Fruit fly (Drosophila melanogaster) whole organism, embryonic: ENCODE results near the gene CG14367.

Source experiments
- Adf1 ChIP-seq: fragments of 200-800 bp; sonication (Bioruptor generic); IDR thresholded peaks from 2 replicates; pipeline ENCODE4 v1.3.6; 2022; ENCODE audit warnings: missing biosample characterization, missing genetic modification characterization
- Aef1 ChIP-seq: fragments of 200-800 bp; sonication (Bioruptor generic); IDR thresholded peaks from 3 replicates; pipeline ENCODE4 v1.3.6; 2022; ENCODE audit warnings: missing biosample characterization, missing genetic modification characterization
- Bgb ChIP-seq: fragments of 200-800 bp; sonication (Bioruptor generic); IDR thresholded peaks from 2 replicates; pipeline ENCODE4 v1.3.6; 2022; ENCODE audit warnings: missing biosample characterization, missing genetic modification characterization; ENCODE audit not compliant: partially characterized antibody
- CG10543 ChIP-seq: fragments of 200-800 bp; sonication (Bioruptor generic); optimal IDR thresholded peaks from 3 replicates; lab custom pipeline; 2017; ENCODE audit warnings: missing biosample characterization, mild to moderate bottlenecking, missing genetic modification characterization, moderate library complexity
- CG11093 ChIP-seq: fragments of 200-800 bp; sonication (Bioruptor generic); IDR thresholded peaks from 3 replicates; pipeline ENCODE4 v1.3.6; 2022; ENCODE audit warnings: missing biosample characterization, missing genetic modification characterization
- CG12236 ChIP-seq: fragments of 200-800 bp; sonication (Bioruptor generic); optimal IDR thresholded peaks from 2 replicates; lab custom pipeline; 2016; ENCODE audit warnings: missing biosample characterization, missing genetic modification characterization
- CG13123 ChIP-seq: fragments of 200-800 bp; sonication (Bioruptor generic); optimal IDR thresholded peaks from 2 replicates; lab custom pipeline; 2016; ENCODE audit warnings: missing biosample characterization, missing genetic modification characterization
- CG13296 ChIP-seq: fragments of 200-800 bp; sonication (Bioruptor generic); optimal IDR thresholded peaks from 3 replicates; lab custom pipeline; 2018; ENCODE audit warnings: missing biosample characterization, mild to moderate bottlenecking, missing genetic modification characterization
- CG13624 ChIP-seq: fragments of 200-800 bp; sonication (Bioruptor generic); optimal IDR thresholded peaks from 2 replicates; lab custom pipeline; 2016; ENCODE audit warnings: missing biosample characterization, missing genetic modification characterization
- CG14014 ChIP-seq: fragments of 200-800 bp; sonication (Bioruptor generic); IDR thresholded peaks from 2 replicates; pipeline ENCODE4 v1.3.6; 2022; ENCODE audit warnings: missing biosample characterization, missing genetic modification characterization
- CG14441 ChIP-seq: fragments of 200-800 bp; sonication (Bioruptor generic); IDR thresholded peaks from 2 replicates; pipeline ENCODE4 v1.3.6; 2022; ENCODE audit warnings: missing biosample characterization, missing genetic modification characterization
- CG14860 ChIP-seq: fragments of 200-800 bp; sonication (Bioruptor generic); IDR thresholded peaks from 3 replicates; pipeline ENCODE4 v1.3.6; 2022; ENCODE audit warnings: missing biosample characterization, missing genetic modification characterization; ENCODE audit not compliant: partially characterized antibody
- CG15269 ChIP-seq: fragments of 200-800 bp; sonication (Bioruptor generic); optimal IDR thresholded peaks from 2 replicates; lab custom pipeline; 2018; ENCODE audit warnings: missing biosample characterization, mild to moderate bottlenecking, missing genetic modification characterization, moderate library complexity
- CG15479 ChIP-seq: fragments of 200-800 bp; sonication (Bioruptor generic); optimal IDR thresholded peaks from 3 replicates; lab custom pipeline; 2019; ENCODE audit warnings: missing biosample characterization, mild to moderate bottlenecking, missing genetic modification characterization, moderate library complexity
- CG16863 ChIP-seq: fragments of 200-800 bp; sonication (Bioruptor generic); optimal IDR thresholded peaks from 3 replicates; lab custom pipeline; 2016; ENCODE audit warnings: missing biosample characterization, missing genetic modification characterization
- CG17912 ChIP-seq: fragments of 200-800 bp; sonication (Bioruptor generic); optimal IDR thresholded peaks from 2 replicates; lab custom pipeline; 2018; ENCODE audit warnings: missing biosample characterization, mild to moderate bottlenecking, missing genetic modification characterization
- CG31441 ChIP-seq: fragments of 200-800 bp; sonication (Bioruptor generic); IDR thresholded peaks from 2 replicates; pipeline ENCODE4 v1.3.6; 2022; ENCODE audit warnings: missing biosample characterization, missing genetic modification characterization
- CG33213 ChIP-seq: fragments of 200-800 bp; sonication (Bioruptor generic); optimal IDR thresholded peaks from 3 replicates; lab custom pipeline; 2016; ENCODE audit warnings: missing biosample characterization, missing genetic modification characterization
- CG34224 ChIP-seq: fragments of 200-800 bp; sonication (Bioruptor generic); IDR thresholded peaks from 3 replicates; pipeline ENCODE4 v1.3.6; 2022; ENCODE audit warnings: missing biosample characterization, missing genetic modification characterization; ENCODE audit not compliant: partially characterized antibody
- CG6765 ChIP-seq: fragments of 200-800 bp; sonication (Bioruptor generic); optimal IDR thresholded peaks from 3 replicates; lab custom pipeline; 2017; ENCODE audit warnings: missing biosample characterization, mild to moderate bottlenecking, missing genetic modification characterization
- CG8478 ChIP-seq: fragments of >200 bp; optimal IDR thresholded peaks from 2 replicates; lab custom pipeline; 2018
- CG9817 ChIP-seq: fragments of 200-800 bp; sonication (Bioruptor generic); optimal IDR thresholded peaks from 2 replicates; lab custom pipeline; 2018; ENCODE audit warnings: missing biosample characterization, mild to moderate bottlenecking, missing genetic modification characterization, moderate library complexity
- CG9932 ChIP-seq: fragments of 200-800 bp; sonication (Bioruptor generic); IDR thresholded peaks from 2 replicates; pipeline ENCODE4 v1.3.6; 2022; ENCODE audit warnings: missing biosample characterization, missing genetic modification characterization
- ERR ChIP-seq: fragments of 200-800 bp; sonication (Bioruptor generic); optimal IDR thresholded peaks from 2 replicates; lab custom pipeline; 2016; ENCODE audit warnings: missing biosample characterization, missing genetic modification characterization
- Fer3 ChIP-seq: fragments of 200-800 bp; sonication (Bioruptor generic); optimal IDR thresholded peaks from 2 replicates; lab custom pipeline; 2018; ENCODE audit warnings: missing biosample characterization, mild to moderate bottlenecking, missing genetic modification characterization, moderate library complexity
- HmgD ChIP-seq: fragments of 200-800 bp; sonication (Bioruptor generic); optimal IDR thresholded peaks from 3 replicates; lab custom pipeline; 2016; ENCODE audit warnings: missing biosample characterization, missing genetic modification characterization
- Pdp1 ChIP-seq, 2 experiments: fragments of 200-800 bp; sonication (Bioruptor generic); optimal IDR thresholded peaks; 3 replicates each; lab custom pipeline; 2016; ENCODE audit warnings: missing biosample characterization in 2 of 2, missing genetic modification characterization in 2 of 2, mild to moderate bottlenecking in 1 of 2, moderate library complexity in 1 of 2
- Rfx ChIP-seq: fragments of 200-800 bp; sonication (Bioruptor generic); IDR thresholded peaks from 2 replicates; pipeline ENCODE4 v1.3.6; 2022; ENCODE audit warnings: missing biosample characterization, missing genetic modification characterization
- Rx ChIP-seq: fragments of 200-800 bp; sonication (Bioruptor generic); IDR thresholded peaks from 2 replicates; pipeline ENCODE4 v1.3.6; 2022; ENCODE audit warnings: missing biosample characterization, missing genetic modification characterization
- Sox102F ChIP-seq: fragments of 200-800 bp; sonication (Bioruptor generic); optimal IDR thresholded peaks from 2 replicates; lab custom pipeline; 2018; ENCODE audit warnings: missing biosample characterization, mild to moderate bottlenecking, missing genetic modification characterization, moderate library complexity
- amos ChIP-seq: fragments of 200-800 bp; sonication (Bioruptor generic); IDR thresholded peaks from 2 replicates; pipeline ENCODE4 v1.3.6; 2022; ENCODE audit warnings: missing biosample characterization, missing genetic modification characterization; ENCODE audit not compliant: partially characterized antibody
- ara ChIP-seq: fragments of 200-800 bp; sonication (Bioruptor generic); IDR thresholded peaks from 2 replicates; pipeline ENCODE4 v1.3.6; 2022; ENCODE audit warnings: missing biosample characterization, missing genetic modification characterization
- ci ChIP-seq: fragments of 200-800 bp; sonication (Bioruptor generic); IDR thresholded peaks from 3 replicates; pipeline ENCODE4 v1.3.6; 2022; ENCODE audit warnings: missing biosample characterization, missing genetic modification characterization
- crp ChIP-seq, 2 experiments: fragments of 200-800 bp; sonication (Bioruptor generic); optimal IDR thresholded peaks; 2 replicates in 1 of 2; 3 replicates in 1 of 2; lab custom pipeline; 2017; ENCODE audit warnings: missing biosample characterization in 2 of 2, missing genetic modification characterization in 2 of 2, mild to moderate bottlenecking in 1 of 2, moderate library complexity in 1 of 2
- dmrt99B ChIP-seq: fragments of 200-800 bp; sonication (Bioruptor generic); optimal IDR thresholded peaks from 2 replicates; lab custom pipeline; 2018; ENCODE audit warnings: missing biosample characterization, mild to moderate bottlenecking, missing genetic modification characterization, moderate library complexity
- esg ChIP-seq: fragments of 200-800 bp; sonication (Bioruptor generic); conservative IDR thresholded peaks from 2 replicates; pipeline ENCODE4 v1.3.6; 2022; ENCODE audit warnings: missing biosample characterization, missing genetic modification characterization
- insv ChIP-seq, 2 experiments: fragments of 200-800 bp; sonication (Bioruptor generic); optimal IDR thresholded peaks; 3 replicates each; lab custom pipeline; 2016 to 2018; ENCODE audit warnings: missing biosample characterization in 2 of 2, missing genetic modification characterization in 2 of 2
- kah ChIP-seq: fragments of 200-800 bp; sonication (Bioruptor generic); optimal IDR thresholded peaks from 2 replicates; lab custom pipeline; 2018; ENCODE audit warnings: missing biosample characterization, mild to moderate bottlenecking, missing genetic modification characterization
- mam ChIP-seq: fragments of 200-800 bp; sonication (Bioruptor generic); optimal IDR thresholded peaks from 3 replicates; lab custom pipeline; 2016; ENCODE audit warnings: missing biosample characterization, missing genetic modification characterization
- pfk ChIP-seq: fragments of 200-800 bp; sonication (Bioruptor generic); optimal IDR thresholded peaks from 2 replicates; lab custom pipeline; 2018; ENCODE audit warnings: missing biosample characterization, mild to moderate bottlenecking, missing genetic modification characterization, moderate library complexity
- pzg ChIP-seq: fragments of 200-800 bp; sonication (Bioruptor generic); optimal IDR thresholded peaks from 3 replicates; lab custom pipeline; 2018; ENCODE audit warnings: missing biosample characterization, mild to moderate bottlenecking, missing genetic modification characterization, moderate library complexity
- scrt ChIP-seq: fragments of 200-800 bp; sonication (Bioruptor generic); optimal IDR thresholded peaks from 2 replicates; lab custom pipeline; 2018; ENCODE audit warnings: missing biosample characterization, mild to moderate bottlenecking, missing genetic modification characterization, moderate library complexity
- sim ChIP-seq: fragments of 200-800 bp; sonication (Bioruptor generic); IDR thresholded peaks from 2 replicates; pipeline ENCODE4 v1.3.6; 2022; ENCODE audit warnings: missing biosample characterization, missing genetic modification characterization
- slou ChIP-seq: fragments of 200-800 bp; sonication (Bioruptor generic); optimal IDR thresholded peaks from 3 replicates; lab custom pipeline; 2016; ENCODE audit warnings: missing biosample characterization, missing genetic modification characterization
- so ChIP-seq: fragments of 200-800 bp; sonication (Bioruptor generic); IDR thresholded peaks from 3 replicates; pipeline ENCODE4 v1.3.6; 2022; ENCODE audit warnings: missing biosample characterization, missing genetic modification characterization
- sob ChIP-seq: fragments of 200-800 bp; sonication (Bioruptor generic); IDR thresholded peaks from 2 replicates; pipeline ENCODE4 v1.3.6; 2022; ENCODE audit warnings: missing biosample characterization, missing genetic modification characterization
- tgo ChIP-seq: fragments of 200-800 bp; sonication (Bioruptor generic); IDR thresholded peaks from 3 replicates; pipeline ENCODE4 v1.3.6; 2022; ENCODE audit warnings: missing biosample characterization, missing genetic modification characterization
- tll ChIP-seq, 2 experiments: fragments of 200-800 bp in 1 of 2; fragments of >200 bp in 1 of 2; sonication (Bioruptor generic) in 1 of 2; optimal IDR thresholded peaks; 2 replicates each; lab custom pipeline; 2017 to 2019; ENCODE audit warnings: missing biosample characterization in 2 of 2, missing genetic modification characterization in 2 of 2, mild to moderate bottlenecking in 1 of 2, moderate library complexity in 1 of 2
- twi ChIP-seq: fragments of 200-800 bp; optimal IDR thresholded peaks from 2 replicates; lab custom pipeline; 2019; ENCODE audit warnings: missing biosample characterization, mild to moderate bottlenecking, missing genetic modification characterization, moderate library complexity

CG14367 gene

DNA sequence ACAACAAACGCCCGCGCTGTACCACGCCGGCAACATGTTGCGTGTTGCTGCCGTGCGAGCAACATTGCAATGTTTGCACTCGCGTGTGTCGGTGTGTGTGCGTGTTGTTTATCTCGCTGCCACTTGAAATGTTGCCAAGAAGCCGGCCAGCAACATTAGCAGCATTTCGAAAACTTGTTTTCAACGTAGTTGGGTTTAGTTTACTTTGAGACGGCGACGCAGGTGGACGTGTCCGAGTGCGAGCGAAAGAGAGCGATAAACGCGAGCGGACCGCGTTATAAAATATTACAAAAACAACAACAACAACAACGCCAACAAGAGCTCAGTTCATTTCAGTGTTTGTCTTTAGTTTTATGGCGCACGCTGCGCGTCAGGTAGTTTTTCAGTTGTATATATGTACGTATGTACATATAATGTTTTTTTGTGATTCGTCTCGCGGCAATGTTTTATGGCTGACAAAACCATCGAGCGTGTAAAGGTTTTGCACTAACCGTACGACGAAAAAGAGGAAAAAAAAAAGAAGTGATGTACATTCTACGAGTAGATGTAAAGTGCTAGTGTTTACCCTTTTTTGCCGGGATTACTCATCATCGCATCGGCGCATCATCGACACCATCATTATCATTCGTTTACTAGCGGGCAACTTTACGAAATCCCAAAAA lies 21.3 kb downstream of the CG14367 start, which contains the start of gene kmr (continued):
- TF ChIP-seq sim (GFP tag; lab: Robert Waterston, UW) = peak; percentile 76
- TF ChIP-seq CG34224 (GFP tag; lab: Robert Waterston, UW) = peak; percentile 56; the same call in 2 of the 3 replicates
- peak; percentile 39 for TF ChIP-seq dmrt99B
- TF ChIP-seq Bgb (GFP tag; lab: Robert Waterston, UW) = peak; percentile 56; the same call in 1 of the 2 replicates
- peak; percentile 12 for TF ChIP-seq CG6765 (GFP tag; lab: Kevin White, UChicago)
- TF ChIP-seq CG10543 (GFP tag; lab: Kevin White, UChicago) = peak; percentile 86
- peak; percentile 57 for TF ChIP-seq kah
- peak in 1 of 2 experiments; percentile 85 for TF ChIP-seq Pdp1 (GFP tag; optimal IDR thresholded peaks at IDR 0.05; lab: Kevin White, UChicago)
- no peak for TF ChIP-seq CG16863 (GFP tag; lab: Kevin White, UChicago)
- no peak for TF ChIP-seq tgo (GFP tag; lab: Robert Waterston, UW)
- peak; percentile 39 for TF ChIP-seq scrt (GFP tag; lab: Kevin White, UChicago)
- TF ChIP-seq crp (GFP tag; optimal IDR thresholded peaks at IDR 0.05; lab: Kevin White, UChicago) = no peak
- no peak for TF ChIP-seq HmgD (GFP tag; lab: Kevin White, UChicago)
- no peak for TF ChIP-seq tll (GFP tag; optimal IDR thresholded peaks at IDR 0.05; lab: Kevin White, UChicago)
- no peak for TF ChIP-seq mam (GFP tag; lab: Kevin White, UChicago)
- no peak for TF ChIP-seq Sox102F (GFP tag; lab: Kevin White, UChicago)
- no peak for TF ChIP-seq CG9932
- TF ChIP-seq Adf1 (GFP tag; lab: Robert Waterston, UW) = peak; percentile 67
- no peak for TF ChIP-seq ara (GFP tag; lab: Robert Waterston, UW)
- no peak for TF ChIP-seq esg
- TF ChIP-seq slou = no peak
- TF ChIP-seq CG33213 (GFP tag; lab: Kevin White, UChicago) = peak; percentile 22
- peak; percentile 56 for TF ChIP-seq CG13296 (GFP tag; lab: Kevin White, UChicago)
- peak; percentile 31 for TF ChIP-seq Fer3
- peak; percentile 61 for TF ChIP-seq CG17912 (GFP tag; lab: Kevin White, UChicago)
- TF ChIP-seq ERR (GFP tag; lab: Kevin White, UChicago) = no peak
- peak; percentile 48; the same call in 1 of the 2 replicates for TF ChIP-seq CG14014
- TF ChIP-seq CG9817 (tag; lab: Kevin White, UChicago) = no peak
- TF ChIP-seq CG14441 (GFP tag; lab: Robert Waterston, UW) = no peak; the same call in 1 of the 2 replicates
- TF ChIP-seq Aef1 (GFP tag; lab: Robert Waterston, UW) = no peak
- TF ChIP-seq CG15269 (tag; lab: Kevin White, UChicago) = peak; percentile 45
- TF ChIP-seq amos (GFP tag; lab: Robert Waterston, UW) = peak; percentile 43; the same call in 1 of the 2 replicates
- TF ChIP-seq insv (GFP tag; optimal IDR thresholded peaks at IDR 0.05; lab: Kevin White, UChicago) = no peak
- peak; percentile 88; the same call in 1 of the 3 replicates for TF ChIP-seq so
- no peak for TF ChIP-seq pzg (GFP tag; lab: Kevin White, UChicago)
- no peak for TF ChIP-seq CG13123 (GFP tag; lab: Kevin White, UChicago)
- no peak for TF ChIP-seq twi (tag; lab: Kevin White, UChicago)
- peak; percentile 62; the same call in 1 of the 2 replicates for TF ChIP-seq sob
- TF ChIP-seq CG14860 (GFP tag; lab: Robert Waterston, UW) = no peak
- peak; percentile 2 for TF ChIP-seq CG13624
- no peak for TF ChIP-seq CG11093 (GFP tag; lab: Robert Waterston, UW)
- TF ChIP-seq CG12236 = peak; percentile 1
- TF ChIP-seq CG8478 = no peak
- TF ChIP-seq CG31441 (GFP tag; lab: Robert Waterston, UW) = peak; percentile 34; the same call in 1 of the 2 replicates
- TF ChIP-seq Rx (GFP tag; lab: Robert Waterston, UW) = no peak
- TF ChIP-seq Rfx (GFP tag; lab: Robert Waterston, UW) = no peak; the same call in 1 of the 2 replicates
- TF ChIP-seq pfk (GFP tag; lab: Kevin White, UChicago) = no peak
- TF ChIP-seq CG15479 (GFP tag; lab: Kevin White, UChicago) = peak; percentile 69
- TF ChIP-seq ci = peak; percentile 77; the same call in 2 of the 3 replicates
